Worm (Caenorhabditis elegans): ENCODE measurements around the gene F53A3.7.

- TF ChIP-seq blmp-1 (tag; optimal IDR thresholded peaks at IDR 0.05) (no peak), pha-4 (tag; optimal IDR thresholded peaks at IDR 0.05) (no peak), nhr-76 (tag; optimal IDR thresholded peaks at IDR 0.05) (no peak), unc-39 (tag; optimal IDR thresholded peaks at IDR 0.05) (no peak), unc-62 (GFP tag; optimal IDR thresholded peaks at IDR 0.05) (no peak), ztf-11 (tag; optimal IDR thresholded peaks at IDR 0.05) (no peak), elt-3 (tag; optimal IDR thresholded peaks at IDR 0.05) (no peak), cnd-1 (tag; optimal IDR thresholded peaks at IDR 0.05) (no peak), bed-3 (GFP tag; optimal IDR thresholded peaks at IDR 0.05) (no peak), mab-5 (tag; optimal IDR thresholded peaks at IDR 0.05) (no peak), nhr-237 (tag; optimal IDR thresholded peaks at IDR 0.05) (no peak), ces-1 (GFP tag; optimal IDR thresholded peaks at IDR 0.05) (no peak), mep-1 (tag; optimal IDR thresholded peaks at IDR 0.05) (no peak)
These were observed 32.9 kb upstream of the F53A3.7 start for ce11 chrIII:1918311-1918932.

All from whole organism, mixed stage, embryonic.